Worm (Caenorhabditis elegans) whole organism, L3 larva: Measurements from ENCODE around the gene str-9.

ENCODE experiments used
- ZK546.5 ChIP-seq: sonication (generic microtip); optimal IDR thresholded peaks from 2 replicates; lab custom pipeline; 2017; ENCODE audit warnings: missing biosample characterization, missing genetic modification characterization
- ama-1 ChIP-seq: fragments of 150-350 bp; optimal IDR thresholded peaks from 2 replicates; lab custom pipeline; 2018
- ceh-9 ChIP-seq: sonication (generic microtip); optimal IDR thresholded peaks from 2 replicates; lab custom pipeline; 2018; ENCODE audit warnings: missing biosample characterization, missing genetic modification characterization
- elt-3 ChIP-seq, 3 experiments: fragments of 150-350 bp in 1 of 3; sonication (generic microtip) in 2 of 3; optimal IDR thresholded peaks; 2 replicates in 2 of 3; 4 replicates in 1 of 3; lab custom pipeline; 2014 to 2017; ENCODE audit warnings: missing biosample characterization in 3 of 3, missing genetic modification characterization in 3 of 3
- fkh-10 ChIP-seq: sonication (generic microtip); optimal IDR thresholded peaks from 2 replicates; lab custom pipeline; 2017; ENCODE audit warnings: missing biosample characterization, missing genetic modification reagents, missing genetic modification characterization
- lin-39 ChIP-seq: fragments of 150-350 bp; optimal IDR thresholded peaks from 2 replicates; lab custom pipeline; 2018; ENCODE audit warnings: missing biosample characterization, missing genetic modification reagents, missing genetic modification characterization
- nhr-11 ChIP-seq: fragments of 150-350 bp; optimal IDR thresholded peaks from 2 replicates; lab custom pipeline; 2014; ENCODE audit warnings: missing biosample characterization, missing genetic modification characterization
- nhr-237 ChIP-seq: fragments of 150-350 bp; optimal IDR thresholded peaks from 2 replicates; lab custom pipeline; 2014; ENCODE audit warnings: missing biosample characterization, missing genetic modification characterization
- pqm-1 ChIP-seq: fragments of 150-350 bp; optimal IDR thresholded peaks from 2 replicates; lab custom pipeline; 2017; ENCODE audit warnings: missing biosample characterization, missing genetic modification characterization, inconsistent platforms
- ztf-11 ChIP-seq: fragments of 150-350 bp; optimal IDR thresholded peaks from 2 replicates; lab custom pipeline; 2014; ENCODE audit warnings: missing biosample characterization, missing genetic modification characterization

DNA sequence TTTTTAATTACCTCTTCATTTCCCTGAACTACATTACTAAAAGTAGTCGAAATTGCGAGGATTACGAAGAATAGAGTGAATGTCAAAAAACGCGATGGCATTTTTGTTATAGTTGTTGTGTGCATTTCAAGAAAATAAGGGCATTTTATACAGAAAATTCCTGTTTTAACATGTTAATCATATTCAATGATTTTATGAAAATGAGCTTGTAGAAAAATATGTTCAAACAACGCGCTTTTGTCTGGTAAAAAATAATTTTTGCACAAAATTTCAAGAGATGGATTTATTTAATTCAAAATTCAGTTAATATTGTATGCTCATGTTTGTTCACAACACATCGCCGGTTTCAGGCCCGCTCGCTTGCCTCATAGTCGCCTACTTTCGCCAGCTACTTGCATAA, 39.6 kb downstream of the str-9 start, which contains the start of gene T26E4.10:
- TF ChIP-seq ztf-11 = no peak
- TF ChIP-seq pqm-1 (tag; lab: Kevin White, UChicago) = no peak
- no peak for TF ChIP-seq ZK546.5 (tag; lab: Kevin White, UChicago)
- TF ChIP-seq lin-39 = no peak
- no peak for TF ChIP-seq elt-3 (tag; optimal IDR thresholded peaks at IDR 0.05; lab: Kevin White, UChicago)
- TF ChIP-seq nhr-237 = no peak
- no peak for TF ChIP-seq ceh-9
- TF ChIP-seq ama-1 (lab: Kevin White, UChicago) = no peak
- TF ChIP-seq fkh-10 (GFP tag; lab: Kevin White, UChicago) = no peak
- TF ChIP-seq nhr-11 (tag; lab: Kevin White, UChicago) = no peak
